Worm (Caenorhabditis elegans) whole organism, early embryonic: ENCODE results near the gene srh-23.

Experiments
- B0310.2 ChIP-seq: sonication (generic microtip); optimal IDR thresholded peaks from 2 replicates; lab custom pipeline; 2016; ENCODE audit warnings: mild to moderate bottlenecking, missing genetic modification characterization, missing compliant biosample characterization
- F13C5.2 ChIP-seq: sonication (generic microtip); optimal IDR thresholded peaks from 2 replicates; lab custom pipeline; 2017; ENCODE audit warnings: mild to moderate bottlenecking, missing genetic modification characterization, inconsistent platforms, missing compliant biosample characterization
- aly-1 ChIP-seq: sonication (generic microtip); optimal IDR thresholded peaks from 2 replicates; lab custom pipeline; 2016; ENCODE audit warnings: missing genetic modification characterization, missing compliant biosample characterization
- ama-1 ChIP-seq: fragments of 150-350 bp; optimal IDR thresholded peaks from 2 replicates; lab custom pipeline; 2014
- ceh-13 ChIP-seq: fragments of 200-800 bp; sonication (Bioruptor generic); optimal IDR thresholded peaks from 2 replicates; lab custom pipeline; 2018; ENCODE audit warnings: mild to moderate bottlenecking, missing genetic modification characterization, missing compliant biosample characterization
- ceh-36 ChIP-seq: sonication (generic microtip); optimal IDR thresholded peaks from 2 replicates; lab custom pipeline; 2016; ENCODE audit warnings: missing genetic modification characterization, inconsistent platforms, missing compliant biosample characterization
- ets-7 ChIP-seq: sonication (generic microtip); optimal IDR thresholded peaks from 2 replicates; lab custom pipeline; 2016; ENCODE audit warnings: missing genotype, missing genetic modification characterization, missing compliant biosample characterization
- flt-1 ChIP-seq: fragments of 200-800 bp; sonication (Bioruptor generic); IDR thresholded peaks from 2 replicates; pipeline ENCODE4 v1.3.6; 2022; ENCODE audit warnings: missing genetic modification characterization, missing compliant biosample characterization
- hmbx-1 ChIP-seq: sonication (generic microtip); optimal IDR thresholded peaks from 2 replicates; lab custom pipeline; 2016; ENCODE audit warnings: mild to moderate bottlenecking, missing genetic modification characterization, missing compliant biosample characterization
- hnd-1 ChIP-seq: sonication (generic microtip); optimal IDR thresholded peaks from 2 replicates; lab custom pipeline; 2016; ENCODE audit warnings: missing genetic modification characterization, missing compliant biosample characterization
- pes-1 ChIP-seq: fragments of 200-800 bp; sonication (Bioruptor generic); IDR thresholded peaks from 2 replicates; pipeline ENCODE4 v1.3.6; 2022; ENCODE audit warnings: missing genetic modification reagents, missing genetic modification characterization, missing compliant biosample characterization
- sea-1 ChIP-seq: fragments of 200-800 bp; sonication (Bioruptor generic); conservative IDR thresholded peaks from 2 replicates; pipeline ENCODE4 v1.3.6; 2022; ENCODE audit warnings: missing genetic modification characterization, missing compliant biosample characterization
- tbx-11 ChIP-seq: fragments of 200-800 bp; sonication (Bioruptor generic); IDR thresholded peaks from 2 replicates; pipeline ENCODE4 v1.3.6; 2022; ENCODE audit warnings: missing genetic modification characterization, missing compliant biosample characterization
- tra-4 ChIP-seq: sonication (generic microtip); optimal IDR thresholded peaks from 2 replicates; lab custom pipeline; 2017; ENCODE audit warnings: missing genetic modification characterization, missing compliant biosample characterization

- TF ChIP-seq B0310.2 (no peak), ama-1 (no peak), aly-1 (no peak), F13C5.2 (tag; lab: Kevin White, UChicago) (no peak), hmbx-1 (tag; lab: Kevin White, UChicago) (no peak), ceh-36 (tag; lab: Kevin White, UChicago) (no peak), tra-4 (no peak), flt-1 (GFP tag; lab: Robert Waterston, UW) (no peak), sea-1 (GFP tag; lab: Robert Waterston, UW) (no peak), tbx-11 (GFP tag; lab: Robert Waterston, UW) (no peak), ceh-13 (GFP tag; lab: Kevin White, UChicago) (no peak), hnd-1 (tag; lab: Kevin White, UChicago) (no peak), pes-1 (GFP tag; lab: Robert Waterston, UW) (no peak), ets-7 (tag; lab: Kevin White, UChicago) (no peak)
Measured at ce11 chrV:4964671-4965420, 43.9 kb downstream of the srh-23 start.
